Worm (Caenorhabditis elegans): ENCODE results near the gene fbxa-188.

DNA sequence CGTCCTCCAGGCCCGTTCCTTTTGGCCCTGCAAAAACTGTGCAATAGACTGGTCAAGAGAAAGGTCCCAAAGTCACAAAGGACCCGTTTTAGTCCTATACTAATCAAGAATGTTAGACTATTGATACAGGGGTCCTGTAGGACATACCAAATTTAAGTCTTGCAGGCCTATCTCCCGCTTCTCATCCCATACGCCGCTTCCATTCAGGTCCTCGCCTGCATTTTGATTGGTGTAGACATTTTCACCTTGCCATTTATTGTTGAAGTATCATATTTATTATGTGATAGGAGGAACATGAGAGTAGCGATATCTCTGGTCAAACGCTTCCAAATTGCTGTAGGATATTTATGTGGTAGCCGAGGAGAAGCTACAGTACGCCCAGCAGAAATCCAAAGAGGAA, 27.4 kb downstream of the fbxa-188 start:
- TF ChIP-seq ztf-23 (GFP tag; IDR thresholded peaks at IDR 0.05) (no peak), T22C8.4 (GFP tag; IDR thresholded peaks at IDR 0.05) (no peak)

All from whole organism, midembryonic.